Fruit fly (Drosophila melanogaster) whole organism, pupa: ENCODE measurements around the gene stas.

Experiments used
- CG10348 ChIP-seq: fragments of 200-800 bp; sonication (Bioruptor generic); IDR thresholded peaks from 2 replicates; pipeline ENCODE4 v1.3.6; 2022; ENCODE audit warnings: missing biosample characterization, missing genetic modification characterization
- CG12605 ChIP-seq: fragments of 200-800 bp; sonication (Bioruptor generic); IDR thresholded peaks from 2 replicates; pipeline ENCODE4 v1.3.6; 2022; ENCODE audit warnings: missing biosample characterization, missing genetic modification characterization
- CG13204 ChIP-seq: fragments of 200-800 bp; sonication (Bioruptor generic); optimal IDR thresholded peaks from 2 replicates; lab custom pipeline; 2018; ENCODE audit warnings: missing biosample characterization, mild to moderate bottlenecking, missing genetic modification characterization, moderate library complexity
- CG14655 ChIP-seq: fragments of 200-800 bp; sonication (Bioruptor generic); optimal IDR thresholded peaks from 3 replicates; lab custom pipeline; 2017; ENCODE audit warnings: mild to moderate bottlenecking, missing biosample characterization, missing genetic modification reagents, missing genetic modification characterization
- CG15710 ChIP-seq: fragments of 200-800 bp; sonication (Bioruptor generic); optimal IDR thresholded peaks from 2 replicates; lab custom pipeline; 2018; ENCODE audit warnings: missing biosample characterization, mild to moderate bottlenecking, missing genetic modification characterization, moderate library complexity
- CG17806 ChIP-seq: fragments of 200-800 bp; sonication (Bioruptor generic); optimal IDR thresholded peaks from 2 replicates; lab custom pipeline; 2018; ENCODE audit warnings: missing biosample characterization, mild to moderate bottlenecking, missing genetic modification characterization, moderate library complexity
- CG32121 ChIP-seq: fragments of 200-800 bp; sonication (Bioruptor generic); IDR thresholded peaks from 2 replicates; pipeline ENCODE4 v1.3.6; 2022; ENCODE audit warnings: missing biosample characterization, missing genetic modification characterization
- CG34367 ChIP-seq: fragments of 200-800 bp; sonication (Bioruptor generic); optimal IDR thresholded peaks from 2 replicates; lab custom pipeline; 2018; ENCODE audit warnings: missing biosample characterization, mild to moderate bottlenecking, missing genetic modification characterization
- CG4496 ChIP-seq: fragments of 200-800 bp; sonication (Bioruptor generic); IDR thresholded peaks from 3 replicates; pipeline ENCODE4 v1.3.6; 2022; ENCODE audit warnings: missing biosample characterization, missing genetic modification characterization
- CG8159 ChIP-seq: fragments of 200-800 bp; sonication (Bioruptor generic); optimal IDR thresholded peaks from 3 replicates; lab custom pipeline; 2018; ENCODE audit warnings: missing biosample characterization, mild to moderate bottlenecking, missing genetic modification characterization, moderate library complexity
- CG8301 ChIP-seq: fragments of 200-800 bp; sonication (Bioruptor generic); optimal IDR thresholded peaks from 2 replicates; lab custom pipeline; 2018; ENCODE audit warnings: missing biosample characterization, mild to moderate bottlenecking, missing genetic modification characterization
- CG9948 ChIP-seq: fragments of 200-800 bp; sonication (Bioruptor generic); optimal IDR thresholded peaks from 2 replicates; lab custom pipeline; 2018; ENCODE audit warnings: missing biosample characterization, mild to moderate bottlenecking, missing genetic modification characterization, moderate library complexity
- D1 ChIP-seq: fragments of 200-800 bp; sonication (Bioruptor generic); optimal IDR thresholded peaks from 2 replicates; lab custom pipeline; 2018; ENCODE audit warnings: missing biosample characterization, mild to moderate bottlenecking, missing genetic modification characterization, moderate library complexity
- EcR ChIP-seq: fragments of 200-800 bp; sonication (Bioruptor generic); optimal IDR thresholded peaks from 3 replicates; lab custom pipeline; 2019; ENCODE audit warnings: missing biosample characterization, missing genetic modification characterization, mild to moderate bottlenecking, moderate library complexity, missing genetic modification reagents
- Ets98B ChIP-seq: fragments of 200-800 bp; sonication (Bioruptor generic); IDR thresholded peaks from 2 replicates; pipeline ENCODE4 v1.3.6; 2022; ENCODE audit warnings: missing biosample characterization, missing genetic modification characterization
- Pif1A ChIP-seq: fragments of 200-800 bp; sonication (Bioruptor generic); optimal IDR thresholded peaks from 3 replicates; lab custom pipeline; 2016; ENCODE audit warnings: missing biosample characterization, missing genetic modification characterization
- Pif1B ChIP-seq: fragments of 200-800 bp; sonication (Bioruptor generic); optimal IDR thresholded peaks from 3 replicates; lab custom pipeline; 2016; ENCODE audit warnings: missing biosample characterization, missing genetic modification characterization
- Snoo ChIP-seq: fragments of 200-800 bp; sonication (Bioruptor generic); optimal IDR thresholded peaks from 3 replicates; lab custom pipeline; 2017; ENCODE audit warnings: missing biosample characterization, mild to moderate bottlenecking, missing genetic modification characterization, inconsistent platforms
- fd96Ca ChIP-seq: fragments of 200-800 bp; sonication (Bioruptor generic); IDR thresholded peaks from 3 replicates; pipeline ENCODE4 v1.3.6; 2022; ENCODE audit warnings: missing biosample characterization, missing genetic modification characterization
- gl ChIP-seq: fragments of 200-800 bp; sonication (Bioruptor generic); optimal IDR thresholded peaks from 2 replicates; lab custom pipeline; 2018; ENCODE audit warnings: missing biosample characterization, mild to moderate bottlenecking, missing genetic modification characterization
- rn ChIP-seq: fragments of 200-800 bp; sonication (Bioruptor generic); IDR thresholded peaks from 2 replicates; pipeline ENCODE4 v1.3.6; 2022; ENCODE audit warnings: missing biosample characterization, missing genetic modification characterization

The stas gene

dm6 chrX:17588565-17588964 lies 39.1 kb downstream of the stas start, which contains the start of gene CG12992:
Gene CG12992, plus strand, starts transcription at chrX:17588865.
- TF ChIP-seq fd96Ca (no peak), D1 (no peak), Ets98B (GFP tag; lab: Robert Waterston, UW) (no peak), rn (GFP tag; lab: Robert Waterston, UW) (no peak), CG15710 (tag; lab: Kevin White, UChicago) (no peak), CG32121 (no peak), EcR (GFP tag; lab: Kevin White, UChicago) (no peak), CG10348 (no peak), CG14655 (no peak), Pif1B (GFP tag; lab: Kevin White, UChicago) (no peak), Pif1A (GFP tag; lab: Kevin White, UChicago) (no peak), gl (tag; lab: Kevin White, UChicago) (no peak), CG12605 (GFP tag; lab: Robert Waterston, UW) (no peak), CG13204 (GFP tag; lab: Kevin White, UChicago) (no peak), CG8159 (tag; lab: Kevin White, UChicago) (no peak), CG34367 (tag; lab: Kevin White, UChicago) (no peak), CG8301 (tag; lab: Kevin White, UChicago) (no peak), CG17806 (tag; lab: Kevin White, UChicago) (no peak), Snoo (tag; lab: Kevin White, UChicago) (no peak)

- TF ChIP-seq EcR (GFP tag; lab: Kevin White, UChicago) (no peak), rn (GFP tag; lab: Robert Waterston, UW) (no peak), CG34367 (tag; lab: Kevin White, UChicago) (peak; percentile 1), CG32121 (no peak), Ets98B (GFP tag; lab: Robert Waterston, UW) (no peak), Pif1A (GFP tag; lab: Kevin White, UChicago) (no peak), CG17806 (tag; lab: Kevin White, UChicago) (peak; percentile 33), CG8159 (tag; lab: Kevin White, UChicago) (no peak), CG8301 (tag; lab: Kevin White, UChicago) (peak; percentile 19), CG15710 (tag; lab: Kevin White, UChicago) (peak; percentile 25), CG14655 (peak; percentile 28), CG9948 (tag; lab: Kevin White, UChicago) (peak; percentile 28), CG10348 (no peak)
Observed at dm6 chrX:17588134-17588533, 39.6 kb downstream of the stas start.

- TF ChIP-seq CG12605 (GFP tag; lab: Robert Waterston, UW) = no peak
- no peak for TF ChIP-seq CG9948 (tag; lab: Kevin White, UChicago)
- TF ChIP-seq CG32121 = no peak
- no peak for TF ChIP-seq CG34367 (tag; lab: Kevin White, UChicago)
- TF ChIP-seq CG13204 (GFP tag; lab: Kevin White, UChicago) = no peak
Observed at dm6 chrX:17585892-17586291, 41.8 kb downstream of the stas start.

- TF ChIP-seq CG9948 (tag; lab: Kevin White, UChicago) (no peak), EcR (GFP tag; lab: Kevin White, UChicago) (no peak), CG12605 (GFP tag; lab: Robert Waterston, UW) (no peak), CG8159 (tag; lab: Kevin White, UChicago) (no peak), Pif1A (GFP tag; lab: Kevin White, UChicago) (no peak), CG8301 (tag; lab: Kevin White, UChicago) (no peak), gl (tag; lab: Kevin White, UChicago) (no peak), CG34367 (tag; lab: Kevin White, UChicago) (no peak), D1 (no peak), fd96Ca (no peak), CG14655 (no peak), CG13204 (GFP tag; lab: Kevin White, UChicago) (no peak), Pif1B (GFP tag; lab: Kevin White, UChicago) (no peak)
Observed at dm6 chrX:17583706-17584105, 44.0 kb downstream of the stas start.

dm6 chrX:17582650-17583049 lies 45.0 kb downstream of the stas start:
- TF ChIP-seq Snoo (tag; lab: Kevin White, UChicago) (no peak), D1 (no peak), Pif1A (GFP tag; lab: Kevin White, UChicago) (no peak)

- TF ChIP-seq CG4496 (GFP tag; lab: Robert Waterston, UW) = no peak
- TF ChIP-seq Snoo (tag; lab: Kevin White, UChicago) = peak; percentile 29
- peak; percentile 27 for TF ChIP-seq Pif1A (GFP tag; lab: Kevin White, UChicago)
- TF ChIP-seq CG9948 (tag; lab: Kevin White, UChicago) = peak; percentile 66
- TF ChIP-seq D1 = peak; percentile 3
- no peak for TF ChIP-seq gl (tag; lab: Kevin White, UChicago)
- TF ChIP-seq CG8159 (tag; lab: Kevin White, UChicago) = peak; percentile 69
- no peak for TF ChIP-seq rn (GFP tag; lab: Robert Waterston, UW)
- no peak for TF ChIP-seq Ets98B (GFP tag; lab: Robert Waterston, UW)
- no peak for TF ChIP-seq fd96Ca
- no peak for TF ChIP-seq CG13204 (GFP tag; lab: Kevin White, UChicago)
- peak; percentile 42 for TF ChIP-seq CG8301 (tag; lab: Kevin White, UChicago)
- peak; percentile 11 for TF ChIP-seq CG34367 (tag; lab: Kevin White, UChicago)
- TF ChIP-seq CG15710 (tag; lab: Kevin White, UChicago) = peak; percentile 57
- peak; percentile 42 for TF ChIP-seq Pif1B (GFP tag; lab: Kevin White, UChicago)
- TF ChIP-seq CG12605 (GFP tag; lab: Robert Waterston, UW) = no peak
- TF ChIP-seq CG17806 (tag; lab: Kevin White, UChicago) = peak; percentile 45
- peak; percentile 59 for TF ChIP-seq EcR (GFP tag; lab: Kevin White, UChicago)
- peak; percentile 73 for TF ChIP-seq CG14655
- TF ChIP-seq CG10348 = no peak
- TF ChIP-seq CG32121 = no peak
Observed at dm6 chrX:17581606-17582281, 46.0 kb downstream of the stas start.
